1 fruit fly cellular context compared by ENCODE assay signal in the genomic region with DNA sequence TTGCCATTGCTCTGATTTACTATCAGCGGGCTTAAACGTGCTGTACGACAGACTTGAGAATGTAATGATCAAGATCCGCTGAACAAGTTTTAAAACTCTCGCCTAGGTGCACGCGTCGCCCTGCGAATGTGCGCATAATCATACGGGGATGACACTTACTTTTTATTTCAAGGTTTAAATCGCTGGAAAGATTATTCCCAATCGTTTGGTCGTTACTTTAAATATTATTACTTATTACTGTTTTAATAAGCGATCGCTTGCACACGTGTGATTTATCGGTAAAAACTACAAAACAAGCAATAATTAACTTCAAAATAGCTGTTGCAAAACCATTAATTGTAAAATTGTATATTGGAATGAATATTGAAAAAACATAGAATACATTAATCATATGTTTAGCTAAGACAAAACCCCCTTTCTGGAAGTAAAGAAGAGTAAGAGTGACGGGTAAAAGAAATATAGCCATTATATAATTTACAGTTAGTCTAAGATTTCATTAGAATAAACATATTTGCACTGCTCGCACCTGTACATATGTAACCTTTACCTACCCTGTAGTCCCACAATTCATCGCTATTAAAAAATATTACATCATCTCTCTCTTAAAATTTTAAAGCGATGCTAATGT.
A peak's percentile ranks its signal among the peaks of the same experiment; 100 is the strongest.
TF ChIP-seq lines count a peak whose summit lies in the region.

Gene DhpD (minus strand): TSS at position 102 of the 628 bp plus-strand sequence.

TF ChIP-seq in whole organism, embryonic, 481 proteins besides CTCF, POLR2A, EP300 and RAD21 (continued from another document):
- TF ChIP-seq CG11504 (tag; optimal IDR thresholded peaks at IDR 0.05; lab: Kevin White, UChicago) (no peak), dimm (GFP tag; IDR thresholded peaks at IDR 0.05; lab: Robert Waterston, UW) (0 out of 2 replicates have a peak, but pooled peaks have one; percentile 16), insv (GFP tag; optimal IDR thresholded peaks at IDR 0.05; lab: Kevin White, UChicago) (no peak), CrebB (tag; optimal IDR thresholded peaks at IDR 0.05; lab: Kevin White, UChicago) (no peak), dpn (GFP tag; optimal IDR thresholded peaks at IDR 0.05; lab: Kevin White, UChicago) (peak; percentile 55 to 64), aop (GFP tag; IDR thresholded peaks at IDR 0.05; lab: Robert Waterston, UW) (no peak), CG8765 (GFP tag; IDR thresholded peaks at IDR 0.05; lab: Robert Waterston, UW) (0 out of 2 replicates have a peak, but pooled peaks have one; percentile 35), cas (GFP tag; IDR thresholded peaks at IDR 0.05; lab: Robert Waterston, UW) (peak; percentile 71), CG12219 (GFP tag; optimal IDR thresholded peaks at IDR 0.05; lab: Kevin White, UChicago) (peak; percentile 58), trem (tag; optimal IDR thresholded peaks at IDR 0.05; lab: Kevin White, UChicago) (peak; percentile 50), CG1647 (GFP tag; optimal IDR thresholded peaks at IDR 0.05; lab: Kevin White, UChicago) (peak; percentile 49), CG12391 (tag; optimal IDR thresholded peaks at IDR 0.05; lab: Kevin White, UChicago) (peak; percentile 65), CG31365 (tag; optimal IDR thresholded peaks at IDR 0.05; lab: Kevin White, UChicago) (no peak), CG1792 (GFP tag; optimal IDR thresholded peaks at IDR 0.05; lab: Kevin White, UChicago) (no peak), CG10147 (GFP tag; optimal IDR thresholded peaks at IDR 0.05; lab: Kevin White, UChicago) (peak; percentile 99), Hmx (GFP tag; optimal IDR thresholded peaks at IDR 0.05; lab: Kevin White, UChicago) (peak; percentile 50)
